Worm (Caenorhabditis elegans) whole organism, L1 larva: ENCODE results near the gene C17B7.8.

Source experiments
- efl-1 ChIP-seq, 4 experiments: fragments of 150-350 bp; optimal IDR thresholded peaks in 3 of 4; peaks in 1 of 4; 1 replicate in 1 of 4; 2 replicates in 3 of 4; lab custom pipeline; 2014; ENCODE audit warnings: missing biosample characterization in 2 of 4, missing genetic modification characterization in 2 of 4, missing genetic modification reagents in 2 of 4
- lsy-2 ChIP-seq, 2 experiments: fragments of 150-350 bp; optimal IDR thresholded peaks; 2 replicates each; lab custom pipeline; 2014; ENCODE audit warnings: missing biosample characterization in 2 of 2, missing genetic modification characterization in 2 of 2
- mep-1 ChIP-seq: fragments of 150-350 bp; optimal IDR thresholded peaks from 2 replicates; lab custom pipeline; 2014; ENCODE audit warnings: missing biosample characterization, missing genetic modification characterization

The C17B7.8 gene

ce11 chrV:3273156-3273555 lies 50.9 kb downstream of the C17B7.8 start, which contains the start of gene T28A11.20:
TSS of gene T28A11.20 (minus strand) at chrV:3273256.
- TF ChIP-seq efl-1 (optimal IDR thresholded peaks at IDR 0.05; lab: Kevin White, UChicago): no peak
- TF ChIP-seq efl-1 (GFP tag; optimal IDR thresholded peaks at IDR 0.05 in 1 of 2; lab: Kevin White, UChicago): peak in 1 of 2 experiments; percentile 70
- TF ChIP-seq lsy-2 (tag; optimal IDR thresholded peaks at IDR 0.05; lab: Kevin White, UChicago): no peak
- no peak for TF ChIP-seq mep-1 (tag; lab: Kevin White, UChicago)
